Worm (Caenorhabditis elegans): ENCODE measurements around the gene str-3.

DNA sequence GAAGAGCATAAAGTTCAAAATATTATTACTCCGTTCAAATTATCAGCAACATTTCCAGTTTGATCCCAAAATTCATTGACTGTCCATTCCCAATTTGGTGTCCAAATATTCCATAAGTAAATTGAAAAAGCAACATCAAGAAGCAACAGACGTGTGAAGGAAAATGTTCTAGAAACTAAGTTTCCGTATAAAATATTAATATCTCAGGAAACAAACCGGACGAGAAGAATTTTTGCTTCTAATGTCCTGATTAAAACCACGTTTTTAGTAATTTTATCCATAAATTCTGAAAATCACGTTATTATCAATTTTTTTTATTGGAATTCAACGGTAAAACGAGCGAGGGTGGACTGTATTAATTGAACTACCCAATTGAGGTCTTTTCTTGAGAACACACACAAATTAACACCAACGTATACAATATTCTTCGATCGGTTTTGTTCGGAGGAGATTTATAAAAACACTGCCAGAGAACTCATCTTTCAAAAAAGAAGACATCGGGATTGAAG lies 46.8 kb upstream of the str-3 start, which contains the start of gene pigq-1:
- TF ChIP-seq pha-2 (tag; optimal IDR thresholded peaks at IDR 0.05): no peak
- TF ChIP-seq hlh-15 (tag; optimal IDR thresholded peaks at IDR 0.05): no peak
- no peak for TF ChIP-seq ceh-9 (tag; optimal IDR thresholded peaks at IDR 0.05)
- no peak for TF ChIP-seq nfya-1 (tag; optimal IDR thresholded peaks at IDR 0.05)
- TF ChIP-seq che-1 (tag; optimal IDR thresholded peaks at IDR 0.05): no peak
- TF ChIP-seq pag-3 (tag; optimal IDR thresholded peaks at IDR 0.05; ENCODE audit: borderline replicate concordance): no peak
- no peak for TF ChIP-seq hlh-6 (tag; optimal IDR thresholded peaks at IDR 0.05)
- no peak for TF ChIP-seq sox-4 (tag; optimal IDR thresholded peaks at IDR 0.05)
- TF ChIP-seq sdc-2 (tag; optimal IDR thresholded peaks at IDR 0.05): no peak
- no peak for TF ChIP-seq pqm-1 (tag; optimal IDR thresholded peaks at IDR 0.05)
- no peak for TF ChIP-seq nhr-11 (tag; optimal IDR thresholded peaks at IDR 0.05)
- no peak for TF ChIP-seq rnt-1 (tag; optimal IDR thresholded peaks at IDR 0.05)
- no peak for TF ChIP-seq K09A11.1 (tag; optimal IDR thresholded peaks at IDR 0.05; ENCODE audit: insufficient read depth)
